Worm (Caenorhabditis elegans) whole organism, L4/young adult: Measurements from ENCODE around the gene M01H9.2.
A peak's percentile ranks its signal among the peaks of the same experiment; 100 is the strongest.

ENCODE experiments used
- W03F9.2 ChIP-seq: fragments of 150-350 bp; optimal IDR thresholded peaks from 2 replicates; lab custom pipeline; 2014; ENCODE audit warnings: missing biosample characterization, missing genetic modification characterization
- dao-5 ChIP-seq: sonication (generic microtip); optimal IDR thresholded peaks from 2 replicates; lab custom pipeline; 2016; ENCODE audit warnings: missing genotype, missing genetic modification characterization, moderate library complexity, missing compliant biosample characterization
- him-1 ChIP-seq: sonication (generic microtip); optimal IDR thresholded peaks from 2 replicates; lab custom pipeline; 2016; ENCODE audit warnings: missing genotype, missing genetic modification reagents, missing genetic modification characterization, missing compliant biosample characterization

- TF ChIP-seq W03F9.2 (tag; lab: Kevin White, UChicago) (peak; percentile 17), him-1 (tag; lab: Kevin White, UChicago) (peak; percentile 18), dao-5 (no peak)
Measured at ce11 chrIV:4468046-4468727, 5.2 kb upstream of the M01H9.2 start.
